Fruit fly (Drosophila melanogaster) whole organism, embryonic: ENCODE results near the gene CG4896.

Experiments
- Antp ChIP-seq: fragments of 200-800 bp; sonication (Bioruptor generic); optimal IDR thresholded peaks from 3 replicates; lab custom pipeline; 2016; ENCODE audit warnings: missing biosample characterization, missing genetic modification characterization
- B-H1 ChIP-seq: fragments of 200-800 bp; sonication (Bioruptor generic); IDR thresholded peaks from 3 replicates; pipeline ENCODE4 v1.3.6; 2022; ENCODE audit warnings: missing biosample characterization, missing genetic modification characterization
- Bgb ChIP-seq: fragments of 200-800 bp; sonication (Bioruptor generic); IDR thresholded peaks from 2 replicates; pipeline ENCODE4 v1.3.6; 2022; ENCODE audit warnings: missing biosample characterization, missing genetic modification characterization; ENCODE audit not compliant: partially characterized antibody
- Blimp-1 ChIP-seq: fragments of 200-800 bp; sonication (Bioruptor generic); optimal IDR thresholded peaks from 3 replicates; lab custom pipeline; 2018; ENCODE audit warnings: missing biosample characterization, missing genetic modification characterization, mild to moderate bottlenecking, moderate library complexity, missing genetic modification reagents
- BtbVII ChIP-seq: fragments of 200-800 bp; sonication (Bioruptor generic); optimal IDR thresholded peaks from 3 replicates; lab custom pipeline; 2017; ENCODE audit warnings: missing biosample characterization, mild to moderate bottlenecking, missing genetic modification characterization
- CG11504 ChIP-seq: fragments of 200-800 bp; sonication (Bioruptor generic); optimal IDR thresholded peaks from 3 replicates; lab custom pipeline; 2019; ENCODE audit warnings: missing biosample characterization, mild to moderate bottlenecking, missing genetic modification characterization, moderate library complexity
- CG12104 ChIP-seq: fragments of 200-800 bp; sonication (Bioruptor generic); optimal IDR thresholded peaks from 3 replicates; lab custom pipeline; 2016; ENCODE audit warnings: missing biosample characterization, missing genetic modification characterization
- CG12219 ChIP-seq: fragments of 200-800 bp; sonication (Bioruptor generic); optimal IDR thresholded peaks from 3 replicates; lab custom pipeline; 2018; ENCODE audit warnings: missing biosample characterization, mild to moderate bottlenecking, missing genetic modification characterization
- CG12299 ChIP-seq: fragments of 200-800 bp; sonication (Bioruptor generic); optimal IDR thresholded peaks from 2 replicates; lab custom pipeline; 2018; ENCODE audit warnings: missing biosample characterization, mild to moderate bottlenecking, missing genetic modification characterization
- CG12391 ChIP-seq: fragments of 200-800 bp; sonication (Bioruptor generic); optimal IDR thresholded peaks from 3 replicates; lab custom pipeline; 2018; ENCODE audit warnings: missing biosample characterization, mild to moderate bottlenecking, missing genetic modification characterization, moderate library complexity
- CG12659 ChIP-seq: fragments of 200-800 bp; sonication (Bioruptor generic); optimal IDR thresholded peaks from 3 replicates; lab custom pipeline; 2017; ENCODE audit warnings: mild to moderate bottlenecking, missing biosample characterization, missing genetic modification reagents, missing genetic modification characterization
- CG13123 ChIP-seq: fragments of 200-800 bp; sonication (Bioruptor generic); optimal IDR thresholded peaks from 2 replicates; lab custom pipeline; 2016; ENCODE audit warnings: missing biosample characterization, missing genetic modification characterization
- CG13775 ChIP-seq: fragments of 200-800 bp; sonication (Bioruptor generic); optimal IDR thresholded peaks from 3 replicates; lab custom pipeline; 2017; ENCODE audit warnings: missing biosample characterization, mild to moderate bottlenecking, missing genetic modification characterization
- CG14050 ChIP-seq: fragments of 200-800 bp; sonication (Bioruptor generic); IDR thresholded peaks from 3 replicates; pipeline ENCODE4 v1.3.6; 2022; ENCODE audit warnings: missing biosample characterization, missing genetic modification characterization
- CG14860 ChIP-seq: fragments of 200-800 bp; sonication (Bioruptor generic); IDR thresholded peaks from 3 replicates; pipeline ENCODE4 v1.3.6; 2022; ENCODE audit warnings: missing biosample characterization, missing genetic modification characterization; ENCODE audit not compliant: partially characterized antibody
- CG1529 ChIP-seq: fragments of 200-800 bp; sonication (Bioruptor generic); optimal IDR thresholded peaks from 3 replicates; lab custom pipeline; 2018; ENCODE audit warnings: missing biosample characterization, missing genetic modification characterization
- CG1647 ChIP-seq: fragments of 200-800 bp; sonication (Bioruptor generic); optimal IDR thresholded peaks from 3 replicates; lab custom pipeline; 2016; ENCODE audit warnings: missing biosample characterization, missing genetic modification characterization
- CG3163 ChIP-seq: fragments of 200-800 bp; sonication (Bioruptor generic); optimal IDR thresholded peaks from 3 replicates; lab custom pipeline; 2016; ENCODE audit warnings: missing biosample characterization, missing genetic modification characterization
- CG4328 ChIP-seq: fragments of 200-800 bp; sonication (Bioruptor generic); optimal IDR thresholded peaks from 3 replicates; lab custom pipeline; 2017; ENCODE audit warnings: missing biosample characterization, missing genetic modification reagents, missing genetic modification characterization
- CG4820 ChIP-seq: fragments of 200-800 bp; sonication (Bioruptor generic); optimal IDR thresholded peaks from 3 replicates; lab custom pipeline; 2016; ENCODE audit warnings: missing biosample characterization, missing genetic modification characterization
- CG5953 ChIP-seq: fragments of 200-800 bp; sonication (Bioruptor generic); IDR thresholded peaks from 2 replicates; pipeline ENCODE4 v1.3.6; 2022; ENCODE audit warnings: missing biosample characterization, missing genetic modification characterization
- CG6175 ChIP-seq: fragments of 200-800 bp; sonication (Bioruptor generic); IDR thresholded peaks from 3 replicates; pipeline ENCODE4 v1.3.6; 2022; ENCODE audit warnings: missing biosample characterization, missing genetic modification characterization
- CG8924 ChIP-seq: fragments of 200-800 bp; optimal IDR thresholded peaks from 3 replicates; lab custom pipeline; 2019; ENCODE audit warnings: missing biosample characterization, mild to moderate bottlenecking, missing genetic modification characterization, moderate library complexity
- CG9932 ChIP-seq: fragments of 200-800 bp; sonication (Bioruptor generic); IDR thresholded peaks from 2 replicates; pipeline ENCODE4 v1.3.6; 2022; ENCODE audit warnings: missing biosample characterization, missing genetic modification characterization
- CTCF ChIP-seq: fragments of 200-800 bp; sonication (Bioruptor generic); optimal IDR thresholded peaks from 2 replicates; lab custom pipeline; 2017; ENCODE audit warnings: missing biosample characterization, mild to moderate bottlenecking, missing genetic modification characterization, moderate library complexity
- CrebB ChIP-seq: fragments of 200-800 bp; sonication (Bioruptor generic); optimal IDR thresholded peaks from 3 replicates; lab custom pipeline; 2018; ENCODE audit warnings: missing biosample characterization, mild to moderate bottlenecking, missing genetic modification characterization
- Dbx ChIP-seq: fragments of 200-800 bp; sonication (Bioruptor generic); IDR thresholded peaks from 3 replicates; pipeline ENCODE4 v1.3.6; 2022; ENCODE audit warnings: missing biosample characterization, missing genetic modification characterization
- Drgx ChIP-seq: fragments of 200-800 bp; sonication (Bioruptor generic); IDR thresholded peaks from 2 replicates; pipeline ENCODE4 v1.3.6; 2022; ENCODE audit warnings: missing biosample characterization, missing genetic modification characterization
- HHEX ChIP-seq: fragments of 200-800 bp; sonication (Bioruptor generic); optimal IDR thresholded peaks from 3 replicates; lab custom pipeline; 2017; ENCODE audit warnings: missing biosample characterization, mild to moderate bottlenecking, missing genetic modification characterization, missing genetic modification reagents
- NC2β ChIP-seq: fragments of 200-800 bp; sonication (Bioruptor generic); optimal IDR thresholded peaks from 2 replicates; lab custom pipeline; 2016; ENCODE audit warnings: missing biosample characterization, missing genetic modification characterization
- Opbp ChIP-seq: fragments of 200-800 bp; sonication (Bioruptor generic); IDR thresholded peaks from 3 replicates; pipeline ENCODE4 v1.3.6; 2022; ENCODE audit warnings: missing biosample characterization, missing genetic modification characterization; ENCODE audit not compliant: partially characterized antibody
- Ptx1 ChIP-seq: fragments of 200-800 bp; sonication (Bioruptor generic); IDR thresholded peaks from 2 replicates; pipeline ENCODE4 v1.3.6; 2022; ENCODE audit warnings: missing biosample characterization, missing genetic modification characterization
- Trl ChIP-seq, 3 experiments: fragments of >200 bp in 2 of 3; fragments of 200-800 bp in 1 of 3; sonication (Bioruptor generic) in 1 of 3; optimal IDR thresholded peaks; 2 replicates in 1 of 3; 3 replicates in 2 of 3; lab custom pipeline; 2016 to 2017; ENCODE audit warnings: missing biosample characterization in 1 of 3, missing genetic modification characterization in 1 of 3
- bab2 ChIP-seq: fragments of 200-800 bp; sonication (Bioruptor generic); optimal IDR thresholded peaks from 2 replicates; lab custom pipeline; 2016; ENCODE audit warnings: missing biosample characterization, missing genetic modification characterization
- cg ChIP-seq: fragments of 200-800 bp; sonication (Bioruptor generic); optimal IDR thresholded peaks from 3 replicates; lab custom pipeline; 2019; ENCODE audit warnings: missing biosample characterization, mild to moderate bottlenecking, missing genetic modification characterization, moderate library complexity
- disco-r ChIP-seq: fragments of 200-800 bp; sonication (Bioruptor generic); optimal IDR thresholded peaks from 2 replicates; lab custom pipeline; 2016; ENCODE audit warnings: missing biosample characterization, missing genetic modification characterization
- dpn ChIP-seq, 2 experiments: fragments of 200-800 bp; sonication (Bioruptor generic); optimal IDR thresholded peaks; 3 replicates each; lab custom pipeline; 2016; ENCODE audit warnings: missing biosample characterization in 2 of 2, missing genetic modification characterization in 2 of 2
- eve ChIP-seq, 2 experiments: fragments of >200 bp; optimal IDR thresholded peaks; 2 replicates each; lab custom pipeline; 2017; ENCODE audit warnings: missing biosample characterization in 2 of 2, missing genetic modification characterization in 2 of 2
- gfzf ChIP-seq: fragments of 200-800 bp; sonication (Bioruptor generic); optimal IDR thresholded peaks from 2 replicates; lab custom pipeline; 2016; ENCODE audit warnings: missing biosample characterization, mild to moderate bottlenecking, missing genetic modification characterization, moderate library complexity
- grau ChIP-seq: fragments of 200-800 bp; optimal IDR thresholded peaks from 3 replicates; lab custom pipeline; 2019; ENCODE audit warnings: missing biosample characterization, mild to moderate bottlenecking, missing genetic modification characterization, moderate library complexity
- grn ChIP-seq: fragments of 200-800 bp; sonication (Bioruptor generic); optimal IDR thresholded peaks from 3 replicates; lab custom pipeline; 2017; ENCODE audit warnings: missing biosample characterization, missing genetic modification characterization
- kay ChIP-seq: fragments of 200-800 bp; sonication (Bioruptor generic); optimal IDR thresholded peaks from 2 replicates; lab custom pipeline; 2016; ENCODE audit warnings: missing biosample characterization, missing genetic modification characterization
- nom ChIP-seq: fragments of 200-800 bp; sonication (Bioruptor generic); optimal IDR thresholded peaks from 2 replicates; lab custom pipeline; 2017; ENCODE audit warnings: missing biosample characterization, missing genetic modification characterization, mild to moderate bottlenecking, moderate library complexity, missing genetic modification reagents
- odd ChIP-seq: fragments of 200-800 bp; sonication (Bioruptor generic); optimal IDR thresholded peaks from 2 replicates; lab custom pipeline; 2017; ENCODE audit warnings: missing biosample characterization, mild to moderate bottlenecking, missing genetic modification characterization
- otp ChIP-seq: fragments of 200-800 bp; sonication (Bioruptor generic); IDR thresholded peaks from 3 replicates; pipeline ENCODE4, ENCODE4 v1.3.6; 2022; ENCODE audit warnings: missing biosample characterization, missing genetic modification characterization
- sc ChIP-seq, 3 experiments: fragments of >200 bp in 2 of 3; fragments of 200-800 bp in 1 of 3; sonication (Bioruptor generic) in 1 of 3; optimal IDR thresholded peaks; 2 replicates in 2 of 3; 3 replicates in 1 of 3; lab custom pipeline; 2017; ENCODE audit warnings: mild to moderate bottlenecking in 1 of 3, missing biosample characterization in 1 of 3, missing genetic modification characterization in 1 of 3, missing genetic modification reagents in 1 of 3
- sug ChIP-seq: fragments of 200-800 bp; optimal IDR thresholded peaks from 2 replicates; lab custom pipeline; 2019; ENCODE audit warnings: missing biosample characterization, mild to moderate bottlenecking, missing genetic modification characterization, moderate library complexity
- tgo ChIP-seq: fragments of 200-800 bp; sonication (Bioruptor generic); IDR thresholded peaks from 3 replicates; pipeline ENCODE4 v1.3.6; 2022; ENCODE audit warnings: missing biosample characterization, missing genetic modification characterization
- yki ChIP-seq: fragments of >200 bp; optimal IDR thresholded peaks from 3 replicates; lab custom pipeline; 2018
- zf30C ChIP-seq: fragments of 200-800 bp; sonication (Bioruptor generic); optimal IDR thresholded peaks from 3 replicates; lab custom pipeline; 2018; ENCODE audit warnings: missing biosample characterization, mild to moderate bottlenecking, missing genetic modification characterization
- zfh2 ChIP-seq: fragments of 200-800 bp; sonication (Bioruptor generic); optimal IDR thresholded peaks from 2 replicates; lab custom pipeline; 2016; ENCODE audit warnings: missing biosample characterization, missing genetic modification characterization

Gene CG4896

dm6 chr2L:1207432-1207831, 29.9 kb downstream of the CG4896 start (continued):
- TF ChIP-seq CG13775 (GFP tag; lab: Kevin White, UChicago), result no peak
- peak; percentile 54 for TF ChIP-seq CrebB (tag; lab: Kevin White, UChicago)
- no peak for TF ChIP-seq CG1647
- peak; percentile 42 for TF ChIP-seq CG12299 (tag; lab: Kevin White, UChicago)
- no peak for TF ChIP-seq disco-r (GFP tag; lab: Kevin White, UChicago)
- peak in 1 of 2 experiments; percentile 67 for TF ChIP-seq eve (GFP tag; optimal IDR thresholded peaks at IDR 0.05; lab: Kevin White, UChicago)
- no peak for TF ChIP-seq nom (GFP tag; lab: Kevin White, UChicago)
- TF ChIP-seq Dbx (GFP tag; lab: Robert Waterston, UW), result peak; percentile 71
- no peak for TF ChIP-seq Drgx (GFP tag; lab: Robert Waterston, UW)
- no peak for TF ChIP-seq CG12104 (GFP tag; lab: Kevin White, UChicago)
- no peak for TF ChIP-seq kay (GFP tag; lab: Kevin White, UChicago)
- no peak for TF ChIP-seq CG3163 (GFP tag; lab: Kevin White, UChicago)
- TF ChIP-seq CG12659 (GFP tag; lab: Kevin White, UChicago), result peak; percentile 51
- no peak for TF ChIP-seq NC2β (GFP tag; lab: Kevin White, UChicago)
- no peak for TF ChIP-seq zfh2
- peak; percentile 58; the same call in 2 of the 3 replicates for TF ChIP-seq CG14050 (GFP tag; lab: Robert Waterston, UW)
- peak; percentile 42 for TF ChIP-seq B-H1 (GFP tag; lab: Robert Waterston, UW)
- TF ChIP-seq sug (tag; lab: Kevin White, UChicago), result peak; percentile 36
- peak; percentile 61 for TF ChIP-seq CG11504
- peak; percentile 30 for TF ChIP-seq Blimp-1
- TF ChIP-seq zf30C, result no peak
- TF ChIP-seq HHEX (GFP tag; lab: Kevin White, UChicago), result peak; percentile 45
- peak; percentile 24 for TF ChIP-seq odd (GFP tag; lab: Kevin White, UChicago)
- TF ChIP-seq yki (lab: Kevin White, UChicago), result no peak
- TF ChIP-seq tgo (GFP tag; lab: Robert Waterston, UW), result peak; percentile 54; the same call in 2 of the 3 replicates
- TF ChIP-seq CG12391 (tag; lab: Kevin White, UChicago), result peak; percentile 43
- no peak for TF ChIP-seq CG6175 (GFP tag; lab: Robert Waterston, UW)
- no peak for TF ChIP-seq CG14860
- TF ChIP-seq CG4820, result no peak
- no peak for TF ChIP-seq Trl (optimal IDR thresholded peaks at IDR 0.05; lab: Kevin White, UChicago)
- no peak for TF ChIP-seq Trl (GFP tag; optimal IDR thresholded peaks at IDR 0.05; lab: Kevin White, UChicago)
- TF ChIP-seq CG9932 (GFP tag; lab: Robert Waterston, UW), result peak; percentile 72
- TF ChIP-seq sc (optimal IDR thresholded peaks at IDR 0.05; lab: Kevin White, UChicago), result no peak
- no peak for TF ChIP-seq sc (GFP tag; optimal IDR thresholded peaks at IDR 0.05; lab: Kevin White, UChicago)
- no peak for TF ChIP-seq CTCF (GFP tag; lab: Kevin White, UChicago)
- TF ChIP-seq CG12219 (GFP tag; lab: Kevin White, UChicago), result peak; percentile 31
- TF ChIP-seq CG8924 (tag; lab: Kevin White, UChicago), result peak; percentile 47
- no peak for TF ChIP-seq CG4328 (GFP tag; lab: Kevin White, UChicago)
- TF ChIP-seq CG13123 (GFP tag; lab: Kevin White, UChicago), result no peak
- peak; percentile 17 for TF ChIP-seq CG1529 (GFP tag; lab: Kevin White, UChicago)
- peak; percentile 15 for TF ChIP-seq Antp (GFP tag; lab: Kevin White, UChicago)
- TF ChIP-seq BtbVII (GFP tag; lab: Kevin White, UChicago), result peak; percentile 1
- TF ChIP-seq grau (tag; lab: Kevin White, UChicago), result peak; percentile 49
- no peak for TF ChIP-seq bab2 (GFP tag; lab: Kevin White, UChicago)
- peak; percentile 70; the same call in 2 of the 3 replicates for TF ChIP-seq otp (GFP tag; lab: Robert Waterston, UW)
- TF ChIP-seq gfzf (GFP tag; lab: Kevin White, UChicago), result no peak
- no peak for TF ChIP-seq grn (GFP tag; lab: Kevin White, UChicago)
- peak; percentile 63 for TF ChIP-seq Ptx1 (GFP tag; lab: Robert Waterston, UW)
- TF ChIP-seq Bgb, result no peak
- TF ChIP-seq cg (GFP tag; lab: Kevin White, UChicago), result no peak
- peak; percentile 16 to 50 for TF ChIP-seq dpn (GFP tag; optimal IDR thresholded peaks at IDR 0.05; lab: Kevin White, UChicago)
- TF ChIP-seq CG5953, result peak; percentile 49; the same call in 1 of the 2 replicates
- no peak for TF ChIP-seq Opbp (GFP tag; lab: Robert Waterston, UW)
